Fruit fly (Drosophila melanogaster) whole organism, embryonic: Measurements from ENCODE around the gene Lsd-1.

Source experiments
- CG14050 ChIP-seq: fragments of 200-800 bp; sonication (Bioruptor generic); IDR thresholded peaks from 3 replicates; pipeline ENCODE4 v1.3.6; 2022; ENCODE audit warnings: missing biosample characterization, missing genetic modification characterization
- Deaf1 ChIP-seq: fragments of 200-800 bp; optimal IDR thresholded peaks from 3 replicates; lab custom pipeline; 2019; ENCODE audit warnings: missing biosample characterization, mild to moderate bottlenecking, missing genetic modification characterization, moderate library complexity
- Spps ChIP-seq: fragments of 200-800 bp; sonication (Bioruptor generic); optimal IDR thresholded peaks from 2 replicates; lab custom pipeline; 2018; ENCODE audit warnings: missing biosample characterization, mild to moderate bottlenecking, missing genetic modification characterization
- esg ChIP-seq: fragments of 200-800 bp; sonication (Bioruptor generic); conservative IDR thresholded peaks from 2 replicates; pipeline ENCODE4 v1.3.6; 2022; ENCODE audit warnings: missing biosample characterization, missing genetic modification characterization
- mam ChIP-seq: fragments of 200-800 bp; sonication (Bioruptor generic); optimal IDR thresholded peaks from 3 replicates; lab custom pipeline; 2016; ENCODE audit warnings: missing biosample characterization, missing genetic modification characterization
- pan ChIP-seq, 4 experiments: fragments of >200 bp in 3 of 4; fragments of 200-800 bp in 1 of 4; sonication (Bioruptor generic) in 1 of 4; optimal IDR thresholded peaks in 3 of 4; IDR thresholded peaks in 1 of 4; 2 replicates each; pipeline versions ENCODE4 v1.3.6 to Lab custom; 2017 to 2022; ENCODE audit warnings: missing biosample characterization in 2 of 4, missing genetic modification characterization in 2 of 4, mixed read lengths in 1 of 4
- sr ChIP-seq: fragments of 200-800 bp; sonication (Bioruptor generic); IDR thresholded peaks from 3 replicates; pipeline ENCODE4 v1.3.6; 2022; ENCODE audit warnings: missing biosample characterization, missing genetic modification characterization
- sug ChIP-seq: fragments of 200-800 bp; optimal IDR thresholded peaks from 2 replicates; lab custom pipeline; 2019; ENCODE audit warnings: missing biosample characterization, mild to moderate bottlenecking, missing genetic modification characterization, moderate library complexity

DNA sequence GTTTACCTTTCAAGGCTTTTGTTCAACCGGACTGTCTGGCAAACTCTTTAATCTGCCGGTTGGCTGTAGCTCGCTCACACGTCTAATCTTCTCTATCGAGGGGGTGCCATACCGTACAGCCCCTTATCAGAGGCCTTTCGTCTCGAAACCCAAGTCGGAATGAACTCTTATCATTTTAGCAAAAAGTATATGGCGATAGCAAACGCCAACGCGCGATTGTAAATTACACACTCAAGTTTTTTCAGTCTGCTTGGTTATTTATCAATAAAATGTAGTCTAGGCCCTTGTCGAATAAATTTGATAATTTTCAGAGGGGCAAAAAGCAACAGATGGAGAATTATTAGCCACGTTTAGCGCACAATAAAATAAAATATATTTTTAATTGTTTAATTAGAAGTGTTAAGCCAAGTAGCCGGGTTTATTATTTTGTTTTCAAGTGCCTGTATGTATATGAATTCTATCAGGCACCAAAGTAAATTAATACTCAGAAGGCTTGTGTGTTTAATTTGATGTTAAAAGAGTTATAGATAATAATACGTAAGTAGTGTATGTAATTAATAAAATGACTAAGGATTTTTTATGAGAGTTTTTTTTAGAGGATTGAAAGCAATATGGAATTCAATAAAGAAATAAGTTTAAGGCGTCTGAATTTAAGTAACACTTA is 38.7 kb upstream of the Lsd-1 start:
- TF ChIP-seq Deaf1 (tag; lab: Kevin White, UChicago) (no peak), pan (optimal IDR thresholded peaks at IDR 0.05; lab: Kevin White, UChicago) (no peak), pan (GFP tag; optimal IDR thresholded peaks at IDR 0.05 in 1 of 2, IDR thresholded peaks at IDR 0.05 in 1 of 2) (no peak), Spps (tag; lab: Kevin White, UChicago) (no peak), mam (GFP tag; lab: Kevin White, UChicago) (no peak), sug (tag; lab: Kevin White, UChicago) (peak; percentile 97), esg (GFP tag; lab: Robert Waterston, UW) (no peak), sr (GFP tag; lab: Robert Waterston, UW) (no peak), CG14050 (GFP tag; lab: Robert Waterston, UW) (no peak)
